Worm (Caenorhabditis elegans): Measurements from ENCODE around the gene col-87.

col-87 gene

ce11 chrII:14063044-14063500 is 31.4 kb downstream of the col-87 start, which contains the start of gene lem-2:
Gene lem-2 (plus strand): TSS chrII:14063450.
- TF ChIP-seq attf-4 (tag; optimal IDR thresholded peaks at IDR 0.05): no peak
- TF ChIP-seq hmg-1.1 (GFP tag; IDR thresholded peaks at IDR 0.05): peak; percentile 69
- TF ChIP-seq ceh-32 (tag; optimal IDR thresholded peaks at IDR 0.05; ENCODE audit: poor library complexity): no peak
- TF ChIP-seq rbr-2 (tag; optimal IDR thresholded peaks at IDR 0.05): peak; percentile 73
- TF ChIP-seq tag-97 (GFP tag; IDR thresholded peaks at IDR 0.05): no peak
- no peak for TF ChIP-seq daf-8 (GFP tag; IDR thresholded peaks at IDR 0.05)
- TF ChIP-seq jun-1 (tag; optimal IDR thresholded peaks at IDR 0.05): no peak
- TF ChIP-seq F49E8.2 (tag; optimal IDR thresholded peaks at IDR 0.05; ENCODE audit: borderline replicate concordance): peak; percentile 25
- peak; percentile 45 for TF ChIP-seq nhr-28 (tag; optimal IDR thresholded peaks at IDR 0.05)
- no peak for TF ChIP-seq mxl-2 (GFP tag; conservative IDR thresholded peaks at IDR 0.05)
- peak; percentile 84 for TF ChIP-seq nhr-77 (tag; optimal IDR thresholded peaks at IDR 0.05)
- no peak for TF ChIP-seq pqm-1 (tag; optimal IDR thresholded peaks at IDR 0.05)
- TF ChIP-seq dmd-6 (GFP tag; IDR thresholded peaks at IDR 0.05): peak; percentile 39; the same call in 1 of the 2 replicates
- TF ChIP-seq lin-38 (GFP tag; IDR thresholded peaks at IDR 0.05): peak; percentile 96
- no peak for TF ChIP-seq ceh-82 (tag; optimal IDR thresholded peaks at IDR 0.05)
- peak; percentile 89 for TF ChIP-seq dpl-1 (GFP tag; optimal IDR thresholded peaks at IDR 0.05)
- TF ChIP-seq arid-1 (GFP tag; conservative IDR thresholded peaks at IDR 0.05): 0 out of 2 replicates have a peak, but pooled peaks have one; percentile 33
- no peak for TF ChIP-seq aly-2 (tag; optimal IDR thresholded peaks at IDR 0.05)
- peak; percentile 22 for TF ChIP-seq nhr-6 (tag; optimal IDR thresholded peaks at IDR 0.05)
- TF ChIP-seq hlh-11 (tag; optimal IDR thresholded peaks at IDR 0.05): peak; percentile 36
- no peak for TF ChIP-seq dmd-9 (GFP tag; IDR thresholded peaks at IDR 0.05)
- no peak for TF ChIP-seq lin-15B (tag; optimal IDR thresholded peaks at IDR 0.05)
- TF ChIP-seq dmd-8 (GFP tag; IDR thresholded peaks at IDR 0.05): no peak
- TF ChIP-seq ceh-20 (GFP tag; IDR thresholded peaks at IDR 0.05): no peak
- TF ChIP-seq nhr-11 (tag; optimal IDR thresholded peaks at IDR 0.05): peak; percentile 30
- TF ChIP-seq ama-1 (optimal IDR thresholded peaks at IDR 0.05): no peak
- TF ChIP-seq zip-2 (tag; optimal IDR thresholded peaks at IDR 0.05): no peak
- TF ChIP-seq daf-19 (GFP tag; conservative IDR thresholded peaks at IDR 0.05): no peak
- peak in 1 of 2 experiments; percentile 92 for TF ChIP-seq hif-1 (tag; optimal IDR thresholded peaks at IDR 0.05)
- peak; percentile 60 for TF ChIP-seq dve-1 (tag; optimal IDR thresholded peaks at IDR 0.05; ENCODE audit: insufficient read depth)
- TF ChIP-seq ceh-28 (tag; optimal IDR thresholded peaks at IDR 0.05): no peak
- TF ChIP-seq nhr-25 (tag; optimal IDR thresholded peaks at IDR 0.05; ENCODE audit: borderline replicate concordance, insufficient read depth): peak; percentile 1
- TF ChIP-seq egl-43 (GFP tag; IDR thresholded peaks at IDR 0.05): no peak
- peak; percentile 73 for TF ChIP-seq mep-1 (tag; optimal IDR thresholded peaks at IDR 0.05)
- TF ChIP-seq unc-39 (tag; optimal IDR thresholded peaks at IDR 0.05): no peak
- TF ChIP-seq Y75B8A.6 (GFP tag; IDR thresholded peaks at IDR 0.05): no peak
- peak; percentile 30 for TF ChIP-seq mxl-3 (GFP tag; optimal IDR thresholded peaks at IDR 0.05)
- peak; percentile 83 for TF ChIP-seq unc-130 (GFP tag; optimal IDR thresholded peaks at IDR 0.05)
- TF ChIP-seq unc-62 (GFP tag; optimal IDR thresholded peaks at IDR 0.05 in 1 of 2): peak in 1 of 2 experiments; percentile 59
- TF ChIP-seq unc-62 (tag; optimal IDR thresholded peaks at IDR 0.05): no peak
- no peak for TF ChIP-seq nhr-10 (tag; optimal IDR thresholded peaks at IDR 0.05)
- TF ChIP-seq mdt-29 (GFP tag; IDR thresholded peaks at IDR 0.05): no peak
- 0 out of 2 replicates have a peak, but pooled peaks have one; percentile 36 for TF ChIP-seq ctbp-1 (GFP tag; IDR thresholded peaks at IDR 0.05)
- no peak for TF ChIP-seq ztf-11 (tag; optimal IDR thresholded peaks at IDR 0.05)
- peak; percentile 47 for TF ChIP-seq hlh-30 (tag; optimal IDR thresholded peaks at IDR 0.05; ENCODE audit: insufficient read depth)
- TF ChIP-seq lim-7 (GFP tag; IDR thresholded peaks at IDR 0.05): no peak
- TF ChIP-seq F10B5.3 (tag; optimal IDR thresholded peaks at IDR 0.05): no peak
- TF ChIP-seq set-16 (GFP tag; IDR thresholded peaks at IDR 0.05): no peak
- TF ChIP-seq nhr-102 (tag; optimal IDR thresholded peaks at IDR 0.05): no peak
- TF ChIP-seq nhr-237 (tag; optimal IDR thresholded peaks at IDR 0.05): no peak
- no peak for TF ChIP-seq Y48G9A.11 (GFP tag; IDR thresholded peaks at IDR 0.05)
- peak; percentile 38; the same call in 1 of the 2 replicates for TF ChIP-seq tra-1 (GFP tag; IDR thresholded peaks at IDR 0.05)

All from whole organism, L4 larva.